Worm (Caenorhabditis elegans) whole organism, L4/young adult: Measurements from ENCODE around the gene C06C6.7.
"Not testable (repeated sequence)": the region's sequence is repeated elsewhere in the genome, so short reads cannot be mapped to it uniquely, and the experiment has no call there.

Source experiments
- W03F9.2 ChIP-seq: fragments of 150-350 bp; optimal IDR thresholded peaks from 2 replicates; lab custom pipeline; 2014; ENCODE audit warnings: missing biosample characterization, missing genetic modification characterization
- dao-5 ChIP-seq: sonication (generic microtip); optimal IDR thresholded peaks from 2 replicates; lab custom pipeline; 2016; ENCODE audit warnings: missing genotype, missing genetic modification characterization, moderate library complexity, missing compliant biosample characterization
- him-1 ChIP-seq: sonication (generic microtip); optimal IDR thresholded peaks from 2 replicates; lab custom pipeline; 2016; ENCODE audit warnings: missing genotype, missing genetic modification reagents, missing genetic modification characterization, missing compliant biosample characterization

The C06C6.7 gene

DNA sequence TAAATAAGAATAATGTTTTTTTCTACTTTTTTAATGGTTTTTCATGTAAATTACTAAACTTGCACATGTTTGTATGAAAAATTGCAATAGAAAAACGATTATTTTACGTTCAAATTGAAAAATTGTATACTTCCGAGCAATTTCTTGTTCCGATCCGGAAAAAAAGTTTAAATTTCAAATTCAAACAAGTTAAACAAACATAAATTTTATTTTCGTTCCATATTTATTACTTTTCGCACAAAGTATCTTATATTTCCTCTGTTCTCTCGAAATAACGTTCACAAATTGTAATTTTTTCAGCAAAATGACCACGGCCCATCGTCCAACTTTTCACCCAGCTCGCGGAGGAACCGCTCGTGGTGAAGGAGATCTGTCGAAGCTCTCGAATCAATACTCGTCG is 31.1 kb downstream of the C06C6.7 start, which contains the start of gene cwc-15:
cwc-15 (plus strand) TSS at position 301 of the 400 bp plus-strand sequence.
- TF ChIP-seq dao-5 (no peak), W03F9.2 (tag; lab: Kevin White, UChicago) (no peak), him-1 (tag; lab: Kevin White, UChicago) (no peak)

DNA sequence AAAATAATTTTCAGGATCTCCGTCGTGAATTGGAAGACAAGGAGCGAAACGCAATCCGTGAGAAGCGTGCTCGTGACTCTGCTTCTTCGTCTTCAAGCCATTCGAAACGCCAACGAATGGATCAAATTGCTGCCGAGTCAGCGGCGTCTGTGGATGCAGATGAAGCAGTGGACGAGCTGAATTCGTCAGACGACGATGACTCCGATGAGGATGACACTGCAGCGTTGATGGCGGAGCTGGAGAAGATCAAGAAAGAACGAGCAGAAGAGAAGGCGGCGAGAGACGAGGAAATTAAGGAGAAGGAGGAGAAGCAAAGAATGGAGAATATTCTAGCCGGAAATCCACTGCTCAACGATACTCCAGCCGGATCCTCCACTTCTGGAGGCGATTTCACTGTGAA is 31.6 kb downstream of the C06C6.7 start:
- no peak for TF ChIP-seq him-1 (tag; lab: Kevin White, UChicago)
- no peak for TF ChIP-seq dao-5
- no peak for TF ChIP-seq W03F9.2 (tag; lab: Kevin White, UChicago)

DNA sequence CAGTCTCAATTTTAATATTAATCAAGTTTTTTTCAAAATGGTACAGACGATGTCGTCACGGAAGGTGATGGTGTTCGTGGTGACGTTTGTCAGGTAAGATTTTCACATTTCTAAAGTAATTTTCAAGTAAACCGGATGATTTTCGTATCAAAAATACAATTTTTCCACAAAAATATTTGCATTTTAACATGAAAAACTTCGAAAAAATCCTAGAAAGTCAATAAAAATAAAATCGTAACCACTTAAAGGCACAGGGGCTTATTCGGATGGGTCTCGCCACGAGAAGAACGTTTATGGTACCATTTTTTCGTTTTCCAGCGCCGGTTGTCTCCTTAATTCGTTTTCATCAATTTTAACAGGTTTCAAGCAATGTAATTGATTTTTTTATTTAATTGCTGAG is 32.4 kb downstream of the C06C6.7 start, which contains the start of gene T10C6.6:
T10C6.6 (plus strand) TSS at position 27 of the 400 bp plus-strand sequence.
- TF ChIP-seq him-1 (tag; lab: Kevin White, UChicago): no peak

DNA sequence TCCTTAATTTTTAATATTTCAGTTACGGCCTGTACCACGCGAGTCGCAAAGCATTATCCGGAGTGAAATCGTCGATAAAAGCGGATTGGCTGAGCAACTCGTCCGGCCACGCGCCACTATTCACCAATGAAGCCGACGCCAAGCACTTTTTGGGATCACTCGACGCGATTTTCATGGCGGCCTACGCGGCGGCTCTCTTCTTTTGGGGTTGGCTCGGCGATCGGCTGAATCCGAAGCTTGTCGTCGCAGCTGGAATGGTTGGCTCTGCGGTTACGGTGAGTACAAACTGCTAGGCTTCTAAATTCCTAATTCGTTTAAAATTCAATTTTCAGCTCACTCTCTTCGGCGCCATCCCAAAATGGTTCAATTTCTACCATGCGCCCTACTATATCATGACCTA is 33.0 kb downstream of the C06C6.7 start:
- TF ChIP-seq him-1 (tag; lab: Kevin White, UChicago) (no peak), W03F9.2 (tag; lab: Kevin White, UChicago) (no peak), dao-5 (no peak)

DNA sequence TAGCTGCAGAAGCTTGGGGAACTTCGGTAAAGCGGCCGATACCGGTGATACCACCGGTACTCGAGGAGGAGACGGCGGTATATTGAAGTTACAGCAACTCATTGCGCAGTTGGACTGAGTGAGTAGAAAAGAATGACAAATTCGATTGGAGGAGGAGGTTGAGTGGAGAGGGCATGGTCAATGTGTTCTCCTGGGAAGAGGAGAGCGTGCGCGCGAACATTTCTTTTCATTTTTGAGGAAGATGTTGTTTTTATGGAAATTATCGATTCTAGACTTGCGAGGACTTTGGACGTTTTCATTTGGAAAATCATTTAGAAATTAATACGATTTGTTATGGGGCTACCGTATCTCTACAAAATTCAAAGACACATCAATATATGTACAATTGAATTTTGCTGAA is 37.3 kb downstream of the C06C6.7 start:
- no peak for TF ChIP-seq him-1 (tag; lab: Kevin White, UChicago)
- TF ChIP-seq dao-5: no peak

DNA sequence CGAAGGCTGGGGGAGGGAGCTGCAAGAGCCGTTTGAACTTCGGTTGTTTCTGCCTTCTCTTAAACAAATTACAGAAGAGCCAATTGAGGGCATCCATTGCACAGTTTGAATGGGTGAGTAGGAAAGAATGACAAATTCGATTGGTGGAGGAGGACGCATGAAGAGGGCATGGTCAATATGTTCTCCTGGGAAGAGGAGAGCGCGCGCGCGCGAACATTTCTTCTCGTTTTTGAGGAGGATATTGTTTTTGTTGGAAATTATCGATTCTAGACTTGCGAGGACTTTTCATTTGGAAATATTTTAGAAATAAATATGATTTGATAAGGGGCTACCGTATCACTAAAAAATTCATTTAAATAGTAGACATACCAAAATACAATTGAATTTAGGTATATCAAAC is 39.6 kb downstream of the C06C6.7 start, which contains the start of gene T10C6.7:
T10C6.7 (minus strand) TSS at position 143 of the 400 bp plus-strand sequence.
- no peak for TF ChIP-seq him-1 (tag; lab: Kevin White, UChicago)
- TF ChIP-seq dao-5: no peak
- no peak for TF ChIP-seq W03F9.2 (tag; lab: Kevin White, UChicago)

DNA sequence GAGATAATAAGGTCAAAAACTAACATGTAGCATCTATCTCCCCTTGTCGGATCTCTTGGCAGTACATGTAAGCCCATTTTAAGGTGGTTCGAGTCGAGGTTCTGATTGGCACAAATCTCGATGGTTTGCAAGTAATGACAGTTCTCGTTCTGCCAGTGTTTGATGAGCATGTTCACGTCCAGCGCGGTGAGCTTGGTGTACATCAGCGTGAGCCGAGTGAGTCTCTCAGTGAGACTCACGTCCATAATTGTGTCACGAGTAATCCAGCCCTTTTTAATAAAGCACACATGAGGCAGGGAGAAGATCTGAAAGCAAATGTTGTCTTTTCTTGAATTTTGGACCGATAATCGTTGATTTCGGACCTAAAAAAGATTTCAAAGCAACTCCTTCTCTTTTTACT is 40.8 kb downstream of the C06C6.7 start, which contains the start of gene T10C6.16:
T10C6.16 (minus strand) TSS at position 245 of the 400 bp plus-strand sequence.
- no peak for TF ChIP-seq dao-5
- no peak for TF ChIP-seq W03F9.2 (tag; lab: Kevin White, UChicago)
- no peak for TF ChIP-seq him-1 (tag; lab: Kevin White, UChicago)

DNA sequence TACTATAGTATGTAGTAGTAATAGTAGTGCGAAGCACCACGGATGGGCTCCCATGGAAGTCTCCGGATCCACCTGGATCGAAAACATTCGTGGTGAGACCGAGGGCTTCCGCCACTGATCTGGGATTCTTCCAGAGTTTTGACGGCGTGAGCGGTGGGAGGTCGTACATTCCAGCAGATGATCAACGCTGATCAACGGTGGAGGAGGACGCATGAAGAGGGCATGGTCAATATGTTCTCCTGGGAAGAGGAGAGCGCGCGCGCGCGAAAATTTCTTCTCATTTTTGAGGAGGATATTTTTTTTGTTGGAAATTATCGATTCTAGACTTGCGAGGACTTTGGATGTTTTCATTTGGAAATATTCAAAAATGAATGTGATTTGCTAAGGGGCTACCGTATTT is 41.5 kb downstream of the C06C6.7 start:
- TF ChIP-seq W03F9.2 (tag; lab: Kevin White, UChicago) (no peak), dao-5 (no peak), him-1 (tag; lab: Kevin White, UChicago) (no peak)

DNA sequence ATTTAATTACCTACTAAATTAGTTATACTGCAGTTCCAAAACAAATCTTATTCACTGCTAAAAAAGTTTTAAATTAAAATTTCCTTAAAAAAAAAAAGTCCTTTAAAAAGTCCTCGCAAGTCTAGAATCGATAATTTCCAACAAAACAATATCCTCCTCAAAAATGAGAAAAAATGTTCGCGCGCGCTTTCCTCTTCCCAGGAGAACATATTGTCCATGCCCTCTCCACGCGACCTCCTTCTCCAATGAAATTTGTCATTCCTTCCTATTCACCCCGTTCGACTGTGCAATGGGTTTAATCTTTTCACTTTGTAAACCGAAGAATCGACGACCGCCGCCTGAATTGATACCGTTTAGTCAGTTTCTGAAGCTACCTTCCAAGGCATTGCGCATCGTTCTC is 44.2 kb downstream of the C06C6.7 start, which contains the start of gene T10C6.10:
T10C6.10 (plus strand) TSS at position 248 of the 400 bp plus-strand sequence.
- TF ChIP-seq him-1 (tag; lab: Kevin White, UChicago) (no peak), dao-5 (no peak), W03F9.2 (tag; lab: Kevin White, UChicago) (no peak)

DNA sequence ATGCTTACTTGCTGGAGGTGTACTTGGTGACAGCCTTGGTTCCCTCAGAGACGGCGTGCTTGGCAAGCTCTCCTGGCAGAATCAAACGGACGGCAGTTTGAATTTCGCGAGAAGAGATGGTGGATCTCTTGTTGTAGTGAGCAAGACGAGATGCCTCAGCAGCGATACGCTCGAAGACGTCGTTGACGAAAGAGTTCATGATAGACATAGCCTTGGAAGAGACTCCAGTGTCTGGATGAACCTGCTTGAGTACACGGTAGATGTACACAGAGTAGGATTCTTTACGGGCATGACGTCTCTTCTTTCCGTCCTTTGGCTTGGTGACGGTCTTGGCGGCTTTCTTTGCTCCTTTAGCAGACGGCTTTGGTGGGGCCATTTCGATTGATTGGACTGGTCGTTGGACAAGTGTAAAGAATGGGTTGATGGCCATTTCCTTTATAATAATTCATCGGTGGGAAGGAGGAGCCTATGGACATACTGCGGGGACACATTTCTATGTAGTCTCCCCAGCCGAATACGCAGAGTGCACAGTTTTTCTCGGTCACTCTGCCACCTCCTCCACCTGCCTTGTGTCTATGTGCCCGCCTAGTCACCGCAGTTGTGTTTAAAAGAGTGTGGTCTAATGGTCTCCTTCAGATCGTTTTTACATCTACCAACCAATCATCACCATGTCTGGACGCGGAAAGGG is 48.3 kb downstream of the C06C6.7 start, which contains the start of the genes his-4 and his-3:
his-4 (minus strand) TSS at position 376 of the 688 bp plus-strand sequence.
his-3 (plus strand) TSS at position 669 of the 688 bp plus-strand sequence.
- TF ChIP-seq dao-5; W03F9.2 (tag; lab: Kevin White, UChicago); him-1 (tag; lab: Kevin White, UChicago): not testable (repeated sequence)

DNA sequence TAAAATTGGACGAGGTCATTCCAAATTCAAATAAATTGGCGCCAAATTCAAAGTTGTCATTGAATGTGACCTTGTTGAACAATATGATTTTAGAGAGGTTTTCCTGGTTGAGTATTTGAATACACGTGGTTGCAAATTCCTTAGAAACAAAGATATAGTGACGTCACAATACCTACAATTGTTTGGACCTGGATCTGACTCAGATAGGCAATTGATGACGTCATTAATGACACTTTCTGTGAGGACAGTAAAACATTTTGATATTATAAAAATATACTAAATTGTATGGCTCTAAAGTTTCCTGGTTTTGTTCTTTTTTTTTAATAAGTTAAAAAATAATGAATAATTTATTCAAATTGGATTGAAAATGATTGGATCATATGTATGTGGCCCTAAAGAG is 49.5 kb downstream of the C06C6.7 start:
- no peak for TF ChIP-seq W03F9.2 (tag; lab: Kevin White, UChicago)
- no peak for TF ChIP-seq dao-5
- no peak for TF ChIP-seq him-1 (tag; lab: Kevin White, UChicago)

DNA sequence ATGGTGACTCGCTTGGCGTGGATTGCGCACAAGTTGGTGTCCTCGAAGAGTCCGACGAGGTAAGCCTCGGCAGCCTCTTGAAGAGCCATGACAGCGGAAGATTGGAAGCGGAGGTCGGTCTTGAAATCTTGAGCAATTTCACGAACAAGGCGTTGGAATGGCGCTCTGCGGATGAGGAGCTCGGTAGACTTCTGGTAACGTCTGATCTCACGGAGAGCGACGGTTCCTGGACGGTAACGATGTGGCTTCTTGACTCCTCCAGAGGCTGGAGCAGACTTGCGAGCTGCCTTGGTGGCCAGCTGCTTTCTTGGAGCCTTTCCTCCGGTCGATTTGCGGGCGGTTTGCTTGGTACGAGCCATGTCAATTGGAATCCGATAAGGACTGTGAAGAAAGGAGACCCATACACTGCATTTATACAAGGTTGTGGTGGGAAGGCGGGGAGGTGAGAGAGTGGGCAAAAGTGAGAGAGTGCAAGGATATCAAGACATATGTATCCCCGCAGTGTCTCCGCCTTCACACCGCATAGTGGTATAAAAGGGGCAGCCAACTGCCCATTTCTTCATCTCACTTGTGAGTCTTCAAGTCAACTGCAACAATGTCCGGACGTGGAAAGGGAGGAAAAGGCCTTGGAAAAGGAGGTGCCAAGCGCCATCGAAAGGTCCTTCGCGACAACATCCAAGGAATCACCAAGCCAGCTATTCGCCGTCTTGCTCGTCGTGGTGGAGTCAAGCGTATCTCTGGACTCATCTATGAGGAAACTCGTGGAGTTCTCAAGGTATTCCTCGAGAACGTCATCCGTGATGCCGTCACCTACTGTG is 50.2 kb downstream of the C06C6.7 start, which contains the start of the genes his-2 and his-1:
his-2 (minus strand) TSS at position 359 of the 818 bp plus-strand sequence.
his-1 (plus strand) TSS at position 596 of the 818 bp plus-strand sequence.
- TF ChIP-seq him-1 (tag; lab: Kevin White, UChicago); W03F9.2 (tag; lab: Kevin White, UChicago); dao-5: not testable (repeated sequence)

DNA sequence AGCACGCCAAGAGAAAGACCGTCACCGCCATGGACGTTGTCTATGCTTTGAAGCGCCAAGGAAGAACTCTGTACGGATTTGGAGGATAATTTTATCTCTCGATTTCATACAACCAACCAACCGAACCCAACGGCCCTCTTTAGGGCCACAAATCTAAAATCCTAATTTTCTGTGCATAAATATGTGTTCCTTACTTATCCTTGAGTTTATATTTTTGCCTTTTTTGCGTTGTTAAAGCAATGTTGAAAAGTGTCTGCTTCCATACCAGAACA is 50.7 kb downstream of the C06C6.7 start:
- no peak for TF ChIP-seq dao-5
- no peak for TF ChIP-seq W03F9.2 (tag; lab: Kevin White, UChicago)
- TF ChIP-seq him-1 (tag; lab: Kevin White, UChicago): no peak

DNA sequence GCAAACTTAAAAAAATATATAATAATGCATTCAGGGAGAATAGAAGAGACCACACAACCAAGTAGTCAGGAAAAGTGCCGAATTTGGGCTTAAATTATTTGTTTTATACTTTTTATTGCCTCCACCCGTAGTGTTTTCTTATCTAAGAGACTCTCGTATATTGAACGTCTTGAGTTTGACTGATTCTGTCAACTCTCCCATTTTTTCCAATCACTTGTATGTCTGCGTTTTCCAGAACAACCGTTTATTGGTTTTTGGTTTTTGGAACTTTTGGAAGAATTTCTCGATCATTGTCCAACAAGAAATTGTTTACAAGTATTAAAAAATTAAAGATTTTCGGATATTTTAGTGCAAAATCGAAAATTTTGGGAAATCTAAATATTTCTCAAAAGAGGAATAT is 51.7 kb downstream of the C06C6.7 start:
- TF ChIP-seq W03F9.2 (tag; lab: Kevin White, UChicago) (no peak), dao-5 (no peak), him-1 (tag; lab: Kevin White, UChicago) (no peak)
